Worm (Caenorhabditis elegans): Measurements from ENCODE around the gene Y57A10C.1.

ce11 chrII:12456633-12457032, 44.3 kb upstream of the Y57A10C.1 start, which contains the start of gene sre-32:
- no peak for TF ChIP-seq swsn-7 (tag; optimal IDR thresholded peaks at IDR 0.05)
- TF ChIP-seq alr-1 (tag; optimal IDR thresholded peaks at IDR 0.05; ENCODE audit: borderline replicate concordance): no peak
- no peak for TF ChIP-seq ces-1 (GFP tag; optimal IDR thresholded peaks at IDR 0.05)
- no peak for TF ChIP-seq fos-1 (tag; optimal IDR thresholded peaks at IDR 0.05)
- no peak for TF ChIP-seq nhr-20 (tag; optimal IDR thresholded peaks at IDR 0.05)
- no peak for TF ChIP-seq nhr-11 (tag; optimal IDR thresholded peaks at IDR 0.05)
- no peak for TF ChIP-seq dpl-1 (GFP tag; optimal IDR thresholded peaks at IDR 0.05)
- no peak for TF ChIP-seq lin-15B (tag; optimal IDR thresholded peaks at IDR 0.05)
- no peak for TF ChIP-seq aly-2 (tag; optimal IDR thresholded peaks at IDR 0.05)
